Fruit fly (Drosophila melanogaster): ENCODE measurements around the gene Polr2B.

Polr2B gene

DNA sequence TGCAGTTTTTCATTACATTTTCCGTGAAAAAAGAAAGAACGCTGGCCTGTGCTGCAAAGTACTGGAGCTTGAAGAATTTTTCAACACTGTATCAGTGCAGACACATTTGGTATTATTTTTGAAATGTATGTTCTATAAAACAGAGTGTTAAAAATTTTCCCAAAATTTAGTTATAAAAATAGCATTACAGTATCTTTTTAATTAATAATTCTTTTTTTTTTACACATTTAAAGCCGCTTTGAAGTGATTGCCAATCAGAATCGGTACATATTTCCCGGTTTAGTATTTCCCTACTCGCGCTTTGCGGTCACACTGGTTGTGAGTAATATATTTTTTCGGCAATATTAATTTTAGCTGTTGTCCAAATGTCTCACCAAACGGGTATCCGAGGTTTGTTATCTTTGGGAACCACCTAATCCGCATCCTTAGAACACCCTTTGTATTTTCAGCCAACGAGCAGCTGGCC, 3.2 kb upstream of the Polr2B start, which contains the start of the genes Abi and twf (continued):
- no peak for TF ChIP-seq CG4282 (GFP tag; optimal IDR thresholded peaks at IDR 0.05)
- TF ChIP-seq CG30020 (tag; optimal IDR thresholded peaks at IDR 0.05): peak; percentile 59
- TF ChIP-seq CG8290 (GFP tag; optimal IDR thresholded peaks at IDR 0.05): peak; percentile 80
- TF ChIP-seq CG8290 (tag; optimal IDR thresholded peaks at IDR 0.05): peak in 1 of 2 experiments; percentile 38
- TF ChIP-seq CG4404 (GFP tag; IDR thresholded peaks at IDR 0.05): peak; percentile 52; the same call in 1 of the 2 replicates
- no peak for TF ChIP-seq Bgb (GFP tag; IDR thresholded peaks at IDR 0.05; ENCODE audit: partially characterized antibody)
- TF ChIP-seq Gug (GFP tag; IDR thresholded peaks at IDR 0.05): peak; percentile 18; the same call in 1 of the 4 replicates
- no peak for TF ChIP-seq CG10565 (GFP tag; optimal IDR thresholded peaks at IDR 0.05)
- peak; percentile 86 for TF ChIP-seq CG14710 (tag; optimal IDR thresholded peaks at IDR 0.05)
- TF ChIP-seq gfzf (GFP tag; optimal IDR thresholded peaks at IDR 0.05): peak; percentile 75
- TF ChIP-seq Neu2 (GFP tag; optimal IDR thresholded peaks at IDR 0.05; ENCODE audit: borderline replicate concordance): no peak
- peak; percentile 8 for TF ChIP-seq CrebB (tag; optimal IDR thresholded peaks at IDR 0.05)
- no peak for TF ChIP-seq h (optimal IDR thresholded peaks at IDR 0.05)
- peak; percentile 49; the same call in 1 of the 2 replicates for TF ChIP-seq CG14441 (GFP tag; IDR thresholded peaks at IDR 0.05)
- peak; percentile 60 for TF ChIP-seq CG3281 (GFP tag; optimal IDR thresholded peaks at IDR 0.05)
- TF ChIP-seq Lhr (GFP tag; optimal IDR thresholded peaks at IDR 0.05): peak; percentile 42
- peak; percentile 62 for TF ChIP-seq Fer3 (tag; optimal IDR thresholded peaks at IDR 0.05)
- peak; percentile 54 for TF ChIP-seq slou (GFP tag; optimal IDR thresholded peaks at IDR 0.05)
- peak; percentile 56 for TF ChIP-seq CG9437 (GFP tag; optimal IDR thresholded peaks at IDR 0.05)
- TF ChIP-seq Ssrp (tag; optimal IDR thresholded peaks at IDR 0.05): peak; percentile 56
- peak; percentile 22 for TF ChIP-seq Mes4 (GFP tag; optimal IDR thresholded peaks at IDR 0.05)
- peak; percentile 49 for TF ChIP-seq dmrt99B (tag; optimal IDR thresholded peaks at IDR 0.05)
- TF ChIP-seq so (GFP tag; IDR thresholded peaks at IDR 0.05): no peak
- peak; percentile 78 for TF ChIP-seq HLH54F (GFP tag; optimal IDR thresholded peaks at IDR 0.05)
- peak; percentile 62 for TF ChIP-seq Dad (GFP tag; optimal IDR thresholded peaks at IDR 0.05)
- peak; percentile 72 for TF ChIP-seq CG6689 (GFP tag; IDR thresholded peaks at IDR 0.05)
- TF ChIP-seq lab (GFP tag; optimal IDR thresholded peaks at IDR 0.05): peak; percentile 78
- TF ChIP-seq CG32772 (GFP tag; IDR thresholded peaks at IDR 0.05): peak; percentile 39
- TF ChIP-seq CG33557 (GFP tag; optimal IDR thresholded peaks at IDR 0.05): peak; percentile 49
- peak; percentile 60 for TF ChIP-seq Blimp-1 (GFP tag; optimal IDR thresholded peaks at IDR 0.05)
- peak; percentile 75 for TF ChIP-seq trem (tag; optimal IDR thresholded peaks at IDR 0.05)
- TF ChIP-seq CG12299 (tag; optimal IDR thresholded peaks at IDR 0.05): peak; percentile 20
- TF ChIP-seq croc (GFP tag; conservative IDR thresholded peaks at IDR 0.05): no peak; the same call in 2 of the 3 replicates
- peak; percentile 52 for TF ChIP-seq H2.0 (GFP tag; IDR thresholded peaks at IDR 0.05)
- TF ChIP-seq chm (GFP tag; IDR thresholded peaks at IDR 0.05): no peak
- TF ChIP-seq CG13287 (GFP tag; IDR thresholded peaks at IDR 0.05; ENCODE audit: partially characterized antibody): peak; percentile 45; the same call in 1 of the 2 replicates
- peak; percentile 75 for TF ChIP-seq CG13123 (GFP tag; optimal IDR thresholded peaks at IDR 0.05)
- peak; percentile 50 for TF ChIP-seq zen (tag; optimal IDR thresholded peaks at IDR 0.05)
- peak; percentile 57 for TF ChIP-seq gsb-n (tag; optimal IDR thresholded peaks at IDR 0.05)
- peak; percentile 68 for TF ChIP-seq CG10209 (GFP tag; optimal IDR thresholded peaks at IDR 0.05)
- TF ChIP-seq H15 (GFP tag; IDR thresholded peaks at IDR 0.05): no peak; the same call in 2 of the 3 replicates
- 0 out of 2 replicates have a peak, but pooled peaks have one; percentile 18 for TF ChIP-seq peb (GFP tag; IDR thresholded peaks at IDR 0.05)
- peak; percentile 72; the same call in 2 of the 3 replicates for TF ChIP-seq CG11695 (GFP tag; IDR thresholded peaks at IDR 0.05)
- TF ChIP-seq CG10979 (tag; optimal IDR thresholded peaks at IDR 0.05): peak; percentile 60
- peak in 1 of 3 experiments; percentile 36 for TF ChIP-seq Stat92E (GFP tag; optimal IDR thresholded peaks at IDR 0.05)
- TF ChIP-seq vnd (GFP tag; IDR thresholded peaks at IDR 0.05; ENCODE audit: partially characterized antibody): no peak
- peak; percentile 73 for TF ChIP-seq mam (GFP tag; optimal IDR thresholded peaks at IDR 0.05)
- no peak for TF ChIP-seq run (tag; optimal IDR thresholded peaks at IDR 0.05)
- peak; percentile 62 for TF ChIP-seq CG15514 (GFP tag; optimal IDR thresholded peaks at IDR 0.05)
- TF ChIP-seq CG1792 (GFP tag; optimal IDR thresholded peaks at IDR 0.05): no peak

Data from whole organism, embryonic.